Worm (Caenorhabditis elegans): ENCODE data around the gene gei-8.
A peak's percentile ranks its signal among the peaks of the same experiment; 100 is the strongest.

Gene gei-8

DNA sequence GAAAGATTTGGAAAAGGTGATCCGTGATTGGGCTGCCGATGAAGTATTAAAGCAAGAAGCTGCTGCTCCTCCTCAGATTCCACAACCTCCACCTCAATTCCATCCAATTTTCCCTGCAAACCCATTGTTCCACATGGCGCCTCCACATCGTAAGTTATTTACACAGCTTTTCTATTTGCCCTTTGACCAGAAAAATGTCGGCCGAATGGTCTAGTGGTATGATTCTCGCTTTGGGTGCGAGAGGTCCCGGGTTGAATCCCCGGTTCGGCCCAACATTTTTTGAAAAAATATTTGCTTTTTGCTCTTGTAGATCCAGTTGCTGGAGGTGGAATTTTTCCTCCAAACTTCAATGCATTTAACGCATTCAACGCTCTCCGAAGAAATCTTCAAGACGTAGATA is 51.8 kb downstream of the gei-8 start:
- peak; percentile 6 for TF ChIP-seq nhr-129 (tag; optimal IDR thresholded peaks at IDR 0.05)
- peak; percentile 38 for TF ChIP-seq snpc-4 (tag; optimal IDR thresholded peaks at IDR 0.05)
- no peak for TF ChIP-seq ztf-11 (tag; optimal IDR thresholded peaks at IDR 0.05)
- no peak for TF ChIP-seq C34F6.9 (tag; optimal IDR thresholded peaks at IDR 0.05)

DNA sequence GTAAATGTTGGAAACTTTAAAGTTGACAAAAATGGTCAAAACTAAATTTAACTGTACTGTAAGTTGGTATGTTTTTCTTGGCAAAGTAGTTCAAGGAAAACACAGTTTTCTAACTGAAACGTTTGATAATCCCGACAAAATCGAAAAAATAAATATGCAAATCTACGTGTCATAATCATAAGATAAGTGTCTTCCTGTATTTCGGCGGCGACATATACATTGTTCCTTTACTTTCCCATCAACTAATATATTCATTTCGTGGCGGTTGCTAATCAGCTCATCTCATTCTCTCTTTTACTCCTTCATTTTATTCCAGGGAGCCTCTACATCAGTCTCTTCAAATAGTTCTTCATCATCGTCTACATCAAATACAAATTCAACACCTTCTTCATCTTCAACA is 53.2 kb downstream of the gei-8 start:
- TF ChIP-seq alr-1 (tag; optimal IDR thresholded peaks at IDR 0.05) (no peak), elt-1 (tag; optimal IDR thresholded peaks at IDR 0.05) (no peak), nhr-23 (tag; optimal IDR thresholded peaks at IDR 0.05) (no peak)

DNA sequence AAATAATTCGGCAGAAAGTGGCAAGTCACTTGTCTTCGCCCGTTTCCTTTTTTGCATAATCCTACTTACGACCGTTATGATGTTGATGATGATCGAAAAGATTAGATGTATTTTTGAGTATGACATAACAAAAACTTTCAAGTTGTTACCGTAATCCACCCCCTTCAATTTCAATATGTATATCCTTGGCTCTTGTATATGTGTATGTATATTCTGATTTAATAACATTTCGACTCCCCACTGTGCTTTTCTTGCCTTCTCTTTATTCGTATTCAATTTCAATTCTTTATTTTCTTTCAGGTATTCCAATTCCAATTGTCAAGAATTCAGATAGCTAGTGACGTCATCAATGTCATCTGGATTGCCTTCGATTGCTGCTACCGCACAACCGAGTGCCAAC is 54.0 kb downstream of the gei-8 start, which contains the start of gene pros-1:
Gene pros-1 (plus strand): TSS at position 301 of the 400 bp plus-strand sequence.
- TF ChIP-seq lin-11 (tag; optimal IDR thresholded peaks at IDR 0.05), result no peak
- TF ChIP-seq nhr-10 (tag; optimal IDR thresholded peaks at IDR 0.05), result no peak
- TF ChIP-seq peb-1 (tag; optimal IDR thresholded peaks at IDR 0.05), result no peak
- TF ChIP-seq gmeb-1 (tag; optimal IDR thresholded peaks at IDR 0.05), result no peak
- no peak for TF ChIP-seq elt-3 (tag; optimal IDR thresholded peaks at IDR 0.05)
- no peak for TF ChIP-seq unc-39 (tag; optimal IDR thresholded peaks at IDR 0.05)
- TF ChIP-seq mbf-1 (tag; optimal IDR thresholded peaks at IDR 0.05), result no peak
- TF ChIP-seq F13H6.1 (tag; optimal IDR thresholded peaks at IDR 0.05), result no peak
- no peak for TF ChIP-seq fos-1 (tag; optimal IDR thresholded peaks at IDR 0.05)
- no peak for TF ChIP-seq lin-39 (tag; optimal IDR thresholded peaks at IDR 0.05)
- no peak for TF ChIP-seq ceh-82 (tag; optimal IDR thresholded peaks at IDR 0.05)
- no peak for TF ChIP-seq ztf-11 (tag; optimal IDR thresholded peaks at IDR 0.05)
- TF ChIP-seq sem-4 (tag; optimal IDR thresholded peaks at IDR 0.05), result no peak
- TF ChIP-seq alr-1 (tag; optimal IDR thresholded peaks at IDR 0.05), result no peak

DNA sequence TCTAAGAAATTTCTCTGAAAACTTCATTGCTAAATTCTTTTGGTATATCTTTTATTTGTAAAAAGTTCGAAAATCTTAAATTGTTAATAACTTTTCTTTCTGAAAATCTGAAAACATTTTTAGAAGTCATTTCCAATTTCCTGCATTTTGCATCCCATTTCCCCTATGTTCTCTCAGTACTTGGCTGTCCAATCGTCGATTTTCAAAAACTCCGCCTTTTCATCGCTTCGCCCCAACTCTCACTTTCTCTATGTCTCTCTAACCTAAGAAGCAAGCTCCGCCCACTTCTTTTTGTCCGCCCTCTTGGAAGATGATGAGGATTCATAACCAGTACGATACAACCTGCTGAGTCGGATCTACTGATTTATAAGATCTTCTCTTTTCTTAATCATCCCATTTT is 55.9 kb downstream of the gei-8 start:
- TF ChIP-seq crh-2 (tag; optimal IDR thresholded peaks at IDR 0.05) (no peak), lsy-2 (tag; optimal IDR thresholded peaks at IDR 0.05) (peak in 1 of 2 experiments; percentile 42), nhr-23 (tag; optimal IDR thresholded peaks at IDR 0.05) (no peak)

DNA sequence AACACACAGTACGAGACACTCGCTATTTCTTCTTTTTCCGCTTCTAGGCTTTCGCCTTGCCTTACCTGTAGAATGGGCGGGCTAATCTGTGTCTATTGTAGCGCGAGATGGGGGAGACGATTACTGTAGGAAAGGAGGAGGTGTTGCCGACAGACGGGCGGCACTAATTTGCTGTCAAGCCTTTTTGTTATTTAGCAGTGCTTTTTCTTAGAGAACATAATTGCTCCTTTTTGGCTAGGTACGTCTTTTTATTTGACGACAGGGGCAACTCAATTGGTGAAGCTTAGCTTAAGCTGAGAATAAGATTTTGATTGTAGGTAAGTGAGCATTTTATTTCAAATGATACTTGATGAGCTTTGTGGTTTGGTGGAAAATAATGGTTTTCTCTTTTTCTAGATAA is 57.4 kb downstream of the gei-8 start:
- no peak for TF ChIP-seq ztf-4 (tag; optimal IDR thresholded peaks at IDR 0.05)
- no peak for TF ChIP-seq nhr-12 (tag; optimal IDR thresholded peaks at IDR 0.05)
- no peak for TF ChIP-seq lin-11 (tag; optimal IDR thresholded peaks at IDR 0.05)
- no peak for TF ChIP-seq alr-1 (tag; optimal IDR thresholded peaks at IDR 0.05)
